Worm (Caenorhabditis elegans) whole organism, L2 larva: Measurements from ENCODE around the gene T03F6.6.
A peak's percentile ranks its signal among the peaks of the same experiment; 100 is the strongest.

Experiments used
- C34F6.9 ChIP-seq: fragments of 150-350 bp; optimal IDR thresholded peaks from 2 replicates; lab custom pipeline; 2014; ENCODE audit warnings: missing biosample characterization, missing genetic modification characterization
- F13H6.1 ChIP-seq: sonication (generic microtip); optimal IDR thresholded peaks from 2 replicates; lab custom pipeline; 2016; ENCODE audit warnings: missing genetic modification characterization, missing compliant biosample characterization
- R02D3.7 ChIP-seq: fragments of 150-350 bp; optimal IDR thresholded peaks from 2 replicates; lab custom pipeline; 2014; ENCODE audit warnings: missing biosample characterization, missing genetic modification characterization
- Y55F3AM.14 ChIP-seq: fragments of 200-800 bp; sonication (Bioruptor generic); optimal IDR thresholded peaks from 2 replicates; lab custom pipeline; 2018; ENCODE audit warnings: mild to moderate bottlenecking, missing genetic modification characterization, missing compliant biosample characterization
- ZK546.5 ChIP-seq: sonication (generic microtip); optimal IDR thresholded peaks from 2 replicates; lab custom pipeline; 2017; ENCODE audit warnings: missing biosample characterization, missing genetic modification characterization
- alr-1 ChIP-seq: fragments of 150-350 bp; optimal IDR thresholded peaks from 2 replicates; lab custom pipeline; 2014; ENCODE audit warnings: missing biosample characterization, missing genetic modification characterization
- aly-2 ChIP-seq: fragments of 150-350 bp; optimal IDR thresholded peaks from 2 replicates; lab custom pipeline; 2014; ENCODE audit warnings: missing biosample characterization, missing genetic modification characterization
- ama-1 ChIP-seq: fragments of 150-350 bp; optimal IDR thresholded peaks from 2 replicates; lab custom pipeline; 2018; ENCODE audit warnings: inconsistent platforms
- blmp-1 ChIP-seq: sonication (generic microtip); optimal IDR thresholded peaks from 2 replicates; lab custom pipeline; 2017; ENCODE audit warnings: missing genetic modification characterization, mild to moderate bottlenecking, missing compliant biosample characterization, antibody characterized with exemption, moderate library complexity; ENCODE audit not compliant: insufficient read depth
- ceh-16 ChIP-seq: fragments of 150-350 bp; optimal IDR thresholded peaks from 2 replicates; lab custom pipeline; 2014; ENCODE audit warnings: missing biosample characterization, missing genetic modification characterization
- ceh-82 ChIP-seq: fragments of 150-350 bp; optimal IDR thresholded peaks from 2 replicates; lab custom pipeline; 2014; ENCODE audit warnings: missing biosample characterization, missing genetic modification characterization
- crh-2 ChIP-seq: sonication (generic microtip); optimal IDR thresholded peaks from 2 replicates; lab custom pipeline; 2017; ENCODE audit warnings: missing biosample characterization, missing genetic modification characterization
- dmd-4 ChIP-seq: sonication (generic microtip); optimal IDR thresholded peaks from 2 replicates; lab custom pipeline; 2017; ENCODE audit warnings: missing biosample characterization, missing genetic modification characterization
- egl-27 ChIP-seq: sonication (generic microtip); optimal IDR thresholded peaks from 3 replicates; lab custom pipeline; 2017; ENCODE audit warnings: missing biosample characterization, missing genetic modification reagents, missing genetic modification characterization
- elt-1 ChIP-seq: fragments of 150-350 bp; optimal IDR thresholded peaks from 2 replicates; lab custom pipeline; 2014; ENCODE audit warnings: missing biosample characterization, missing genetic modification characterization
- elt-3 ChIP-seq: sonication (generic microtip); optimal IDR thresholded peaks from 2 replicates; lab custom pipeline; 2017; ENCODE audit warnings: missing biosample characterization, missing genetic modification characterization
- fos-1 ChIP-seq: fragments of 150-350 bp; optimal IDR thresholded peaks from 2 replicates; lab custom pipeline; 2014; ENCODE audit warnings: missing biosample characterization, missing genetic modification characterization
- gmeb-1 ChIP-seq: fragments of 150-350 bp; optimal IDR thresholded peaks from 2 replicates; lab custom pipeline; 2014; ENCODE audit warnings: missing biosample characterization, missing genetic modification characterization
- lin-11 ChIP-seq: fragments of 150-350 bp; sonication (generic microtip); optimal IDR thresholded peaks from 2 replicates; lab custom pipeline; 2014; ENCODE audit warnings: missing biosample characterization, missing genetic modification characterization, inconsistent platforms, mixed read lengths
- lin-13 ChIP-seq: fragments of 150-350 bp; optimal IDR thresholded peaks from 2 replicates; lab custom pipeline; 2014; ENCODE audit warnings: missing biosample characterization, missing genetic modification reagents, missing genetic modification characterization
- lin-39 ChIP-seq: fragments of 150-350 bp; optimal IDR thresholded peaks from 2 replicates; lab custom pipeline; 2014; ENCODE audit warnings: missing biosample characterization, missing genetic modification reagents, missing genetic modification characterization
- lsy-2 ChIP-seq, 2 experiments: fragments of 150-350 bp in 1 of 2; sonication (generic microtip) in 1 of 2; optimal IDR thresholded peaks; 2 replicates each; lab custom pipeline; 2014 to 2017; ENCODE audit warnings: missing biosample characterization in 2 of 2, missing genetic modification characterization in 2 of 2
- mab-5 ChIP-seq: fragments of 150-350 bp; optimal IDR thresholded peaks from 2 replicates; lab custom pipeline; 2014; ENCODE audit warnings: missing biosample characterization, missing genetic modification characterization
- mbf-1 ChIP-seq: sonication (generic microtip); optimal IDR thresholded peaks from 2 replicates; lab custom pipeline; 2017; ENCODE audit warnings: missing biosample characterization, missing genetic modification characterization
- mdl-1 ChIP-seq, 2 experiments: fragments of 150-350 bp in 1 of 2; sonication (generic microtip) in 1 of 2; optimal IDR thresholded peaks; 2 replicates each; lab custom pipeline; 2017; ENCODE audit warnings: missing biosample characterization in 2 of 2, missing genetic modification characterization in 2 of 2
- nhr-10 ChIP-seq: sonication (generic microtip); optimal IDR thresholded peaks from 2 replicates; lab custom pipeline; 2017; ENCODE audit warnings: missing biosample characterization, missing genetic modification characterization
- nhr-11 ChIP-seq: fragments of 150-350 bp; optimal IDR thresholded peaks from 2 replicates; lab custom pipeline; 2014; ENCODE audit warnings: missing biosample characterization, missing genetic modification characterization
- nhr-12 ChIP-seq: fragments of 150-350 bp; optimal IDR thresholded peaks from 2 replicates; lab custom pipeline; 2014; ENCODE audit warnings: missing biosample characterization, missing genetic modification characterization
- nhr-129 ChIP-seq: fragments of 150-350 bp; optimal IDR thresholded peaks from 2 replicates; lab custom pipeline; 2014; ENCODE audit warnings: missing biosample characterization, missing genetic modification characterization
- nhr-21 ChIP-seq: fragments of 150-350 bp; optimal IDR thresholded peaks from 2 replicates; lab custom pipeline; 2014; ENCODE audit warnings: missing biosample characterization, missing genetic modification characterization
- nhr-23 ChIP-seq: fragments of 150-350 bp; optimal IDR thresholded peaks from 2 replicates; lab custom pipeline; 2014; ENCODE audit warnings: missing biosample characterization, missing genetic modification reagents, missing genetic modification characterization
- nhr-237 ChIP-seq: fragments of 150-350 bp; optimal IDR thresholded peaks from 2 replicates; lab custom pipeline; 2014; ENCODE audit warnings: missing biosample characterization, missing genetic modification characterization
- nhr-25 ChIP-seq: fragments of 150-350 bp; sonication (generic microtip); optimal IDR thresholded peaks from 3 replicates; lab custom pipeline; 2014; ENCODE audit warnings: missing biosample characterization, missing genetic modification characterization
- nhr-6 ChIP-seq: fragments of 150-350 bp; optimal IDR thresholded peaks from 2 replicates; lab custom pipeline; 2014; ENCODE audit warnings: missing biosample characterization, missing genetic modification characterization
- nhr-77 ChIP-seq: fragments of 150-350 bp; optimal IDR thresholded peaks from 2 replicates; lab custom pipeline; 2014; ENCODE audit warnings: missing biosample characterization, missing genetic modification characterization
- peb-1 ChIP-seq: fragments of 150-350 bp; optimal IDR thresholded peaks from 2 replicates; lab custom pipeline; 2014; ENCODE audit warnings: missing biosample characterization, missing genetic modification characterization
- sem-4 ChIP-seq: fragments of 150-350 bp; optimal IDR thresholded peaks from 2 replicates; lab custom pipeline; 2014; ENCODE audit warnings: missing biosample characterization, missing genetic modification reagents, missing genetic modification characterization
- skn-1 ChIP-seq: sonication (generic microtip); optimal IDR thresholded peaks from 2 replicates; lab custom pipeline; 2017; ENCODE audit warnings: missing biosample characterization, missing genetic modification characterization
- sma-3 ChIP-seq: sonication (generic microtip); optimal IDR thresholded peaks from 2 replicates; lab custom pipeline; 2016; ENCODE audit warnings: missing genetic modification reagents, missing genetic modification characterization, missing compliant biosample characterization
- sma-9 ChIP-seq, 2 experiments: fragments of 150-350 bp in 1 of 2; sonication (generic microtip) in 1 of 2; optimal IDR thresholded peaks; 2 replicates each; lab custom pipeline; 2014 to 2016; ENCODE audit warnings: missing genetic modification characterization in 2 of 2, mild to moderate bottlenecking in 1 of 2, missing biosample characterization in 1 of 2, missing compliant biosample characterization in 1 of 2, missing genetic modification reagents in 1 of 2, moderate library complexity in 1 of 2
- snpc-4 ChIP-seq: fragments of 150-350 bp; optimal IDR thresholded peaks from 2 replicates; lab custom pipeline; 2014; ENCODE audit warnings: missing biosample characterization, missing genetic modification characterization
- unc-39 ChIP-seq: fragments of 150-350 bp; optimal IDR thresholded peaks from 2 replicates; lab custom pipeline; 2014; ENCODE audit warnings: missing biosample characterization, missing genetic modification characterization
- unc-55 ChIP-seq: fragments of 150-350 bp; sonication (generic microtip); optimal IDR thresholded peaks from 3 replicates; lab custom pipeline; 2014; ENCODE audit warnings: missing biosample characterization, missing genetic modification reagents, missing genetic modification characterization
- unc-62 ChIP-seq: fragments of 150-350 bp; optimal IDR thresholded peaks from 2 replicates; lab custom pipeline; 2014; ENCODE audit warnings: missing biosample characterization, missing genetic modification reagents, missing genetic modification characterization
- ztf-1 ChIP-seq: fragments of 200-800 bp; sonication (Bioruptor generic); conservative IDR thresholded peaks from 2 replicates; pipeline ENCODE4 v1.3.6; 2022; ENCODE audit warnings: missing genetic modification characterization, missing compliant biosample characterization
- ztf-11 ChIP-seq: sonication (generic microtip); optimal IDR thresholded peaks from 2 replicates; lab custom pipeline; 2017; ENCODE audit warnings: missing biosample characterization, missing genetic modification characterization
- ztf-4 ChIP-seq: fragments of 150-350 bp; optimal IDR thresholded peaks from 2 replicates; lab custom pipeline; 2014; ENCODE audit warnings: missing biosample characterization, missing genetic modification characterization

The T03F6.6 gene

ce11 chrIII:13376304-13376760, 3.8 kb downstream of the T03F6.6 start, which contains the start of gene lis-1:
TSS of gene lis-1 (minus strand) at chrIII:13376710.
- TF ChIP-seq lsy-2 (tag; optimal IDR thresholded peaks at IDR 0.05; lab: Kevin White, UChicago) (peak in 1 of 2 experiments; percentile 46), skn-1 (tag; lab: Kevin White, UChicago) (no peak)

- TF ChIP-seq lin-11 (no peak), nhr-129 (tag; lab: Kevin White, UChicago) (no peak), lsy-2 (tag; optimal IDR thresholded peaks at IDR 0.05; lab: Kevin White, UChicago) (no peak), egl-27 (tag; lab: Kevin White, UChicago) (no peak), nhr-77 (no peak), snpc-4 (tag; lab: Kevin White, UChicago) (no peak), ztf-1 (GFP tag; lab: Robert Waterston, UW) (no peak), ztf-4 (tag; lab: Kevin White, UChicago) (no peak), mdl-1 (tag; optimal IDR thresholded peaks at IDR 0.05; lab: Kevin White, UChicago) (no peak), alr-1 (no peak), ztf-11 (no peak), C34F6.9 (tag; lab: Kevin White, UChicago) (no peak), mab-5 (no peak), nhr-10 (tag; lab: Kevin White, UChicago) (no peak), aly-2 (no peak), nhr-11 (no peak), ceh-16 (tag; lab: Kevin White, UChicago) (no peak), Y55F3AM.14 (no peak), unc-62 (GFP tag; lab: Kevin White, UChicago) (no peak), nhr-12 (tag; lab: Kevin White, UChicago) (no peak)
- TF ChIP-seq, all 48 proteins: peak for 0
Measured at ce11 chrIII:13370980-13371379, 9.1 kb downstream of the T03F6.6 start, which contains the start of gene T03F6.9. TSS of gene T03F6.9 (minus strand) at chrIII:13371080.

ce11 chrIII:13359847-13360246, 20.2 kb downstream of the T03F6.6 start:
- TF ChIP-seq sma-3 (GFP tag; lab: Kevin White, UChicago) (no peak), lin-13 (peak; percentile 16), crh-2 (tag; lab: Kevin White, UChicago) (peak; percentile 25), nhr-6 (tag; lab: Kevin White, UChicago) (no peak), F13H6.1 (tag; lab: Kevin White, UChicago) (no peak), aly-2 (no peak), C34F6.9 (tag; lab: Kevin White, UChicago) (peak; percentile 86), ceh-16 (tag; lab: Kevin White, UChicago) (no peak), nhr-23 (tag; lab: Kevin White, UChicago) (no peak), mbf-1 (no peak), sma-9 (GFP tag; optimal IDR thresholded peaks at IDR 0.05; lab: Kevin White, UChicago) (peak; percentile 37), sma-9 (tag; optimal IDR thresholded peaks at IDR 0.05; lab: Kevin White, UChicago) (no peak), peb-1 (tag; lab: Kevin White, UChicago) (no peak), ceh-82 (tag; lab: Kevin White, UChicago) (no peak), ztf-11 (no peak), nhr-77 (no peak), alr-1 (no peak), lin-39 (tag; lab: Kevin White, UChicago) (no peak), nhr-237 (tag; lab: Kevin White, UChicago) (no peak), R02D3.7 (tag; lab: Kevin White, UChicago) (no peak), nhr-10 (tag; lab: Kevin White, UChicago) (no peak), skn-1 (tag; lab: Kevin White, UChicago) (no peak), snpc-4 (tag; lab: Kevin White, UChicago) (no peak), Y55F3AM.14 (no peak), nhr-21 (tag; lab: Kevin White, UChicago) (peak; percentile 32), ztf-1 (GFP tag; lab: Robert Waterston, UW) (no peak), unc-55 (peak; percentile 59), egl-27 (tag; lab: Kevin White, UChicago) (no peak), lsy-2 (tag; optimal IDR thresholded peaks at IDR 0.05; lab: Kevin White, UChicago) (peak in 1 of 2 experiments; percentile 65), ZK546.5 (tag; lab: Kevin White, UChicago) (no peak), sem-4 (tag; lab: Kevin White, UChicago) (no peak), nhr-12 (tag; lab: Kevin White, UChicago) (no peak), lin-11 (peak; percentile 21), nhr-25 (tag; lab: Kevin White, UChicago) (peak; percentile 56), ztf-4 (tag; lab: Kevin White, UChicago) (no peak), gmeb-1 (no peak), mab-5 (no peak), nhr-11 (no peak), mdl-1 (tag; optimal IDR thresholded peaks at IDR 0.05; lab: Kevin White, UChicago) (peak; percentile 5 to 23), elt-1 (tag; lab: Kevin White, UChicago) (no peak), dmd-4 (tag; lab: Kevin White, UChicago) (no peak), blmp-1 (tag; lab: Kevin White, UChicago) (no peak), unc-62 (GFP tag; lab: Kevin White, UChicago) (no peak), unc-39 (tag; lab: Kevin White, UChicago) (no peak), ama-1 (lab: Kevin White, UChicago) (no peak), elt-3 (no peak), fos-1 (tag; lab: Kevin White, UChicago) (peak; percentile 99), nhr-129 (tag; lab: Kevin White, UChicago) (peak; percentile 74)
